Fruit fly (Drosophila melanogaster) whole organism, prepupa: ENCODE measurements around the gene Bub1.

Experiments used
- CG10631 ChIP-seq: fragments of 200-800 bp; sonication (Bioruptor generic); optimal IDR thresholded peaks from 2 replicates; lab custom pipeline; 2016; ENCODE audit warnings: missing biosample characterization, missing genetic modification characterization
- CG9139 ChIP-seq: fragments of 200-800 bp; sonication (Bioruptor generic); optimal IDR thresholded peaks from 3 replicates; lab custom pipeline; 2017; ENCODE audit warnings: missing biosample characterization, mild to moderate bottlenecking, missing genetic modification characterization
- Ets21C ChIP-seq: fragments of 200-800 bp; sonication (Bioruptor generic); optimal IDR thresholded peaks from 3 replicates; lab custom pipeline; 2016; ENCODE audit warnings: missing biosample characterization, missing genetic modification characterization
- Hr39 ChIP-seq: fragments of 200-800 bp; sonication (Bioruptor generic); optimal IDR thresholded peaks from 2 replicates; lab custom pipeline; 2016; ENCODE audit warnings: missing biosample characterization, missing genetic modification characterization
- dsx ChIP-seq: fragments of 200-800 bp; optimal IDR thresholded peaks from 3 replicates; lab custom pipeline; 2019; ENCODE audit warnings: missing biosample characterization, mild to moderate bottlenecking, missing genetic modification characterization, moderate library complexity; ENCODE audit not compliant: poor library complexity, severe bottlenecking
- esn ChIP-seq: fragments of 200-800 bp; sonication (Bioruptor generic); optimal IDR thresholded peaks from 2 replicates; lab custom pipeline; 2016; ENCODE audit warnings: missing biosample characterization, mild to moderate bottlenecking, missing genetic modification characterization, moderate library complexity
- fd85E ChIP-seq: fragments of 200-800 bp; sonication (Bioruptor generic); optimal IDR thresholded peaks from 3 replicates; lab custom pipeline; 2016; ENCODE audit warnings: missing biosample characterization, missing genetic modification characterization
- topi ChIP-seq: fragments of 200-800 bp; sonication (Bioruptor generic); optimal IDR thresholded peaks from 3 replicates; lab custom pipeline; 2016; ENCODE audit warnings: missing biosample characterization, missing genetic modification characterization

dm6 chr2L:5237899-5238566 lies 40.6 kb upstream of the Bub1 start:
- TF ChIP-seq CG10631, result peak; percentile 38
- peak; percentile 42 for TF ChIP-seq esn (GFP tag; lab: Kevin White, UChicago)
- no peak for TF ChIP-seq Hr39 (GFP tag; lab: Kevin White, UChicago)
- TF ChIP-seq dsx (GFP tag; lab: Kevin White, UChicago), result peak; percentile 42
- TF ChIP-seq fd85E, result no peak
- TF ChIP-seq topi (GFP tag; lab: Kevin White, UChicago), result peak; percentile 7
- no peak for TF ChIP-seq Ets21C (GFP tag; lab: Kevin White, UChicago)
- TF ChIP-seq CG9139 (GFP tag; lab: Kevin White, UChicago), result no peak
